Fruit fly (Drosophila melanogaster): ENCODE results near the gene CG12375.
A peak's percentile ranks its signal among the peaks of the same experiment; 100 is the strongest.

Gene CG12375

dm6 chr2L:8097461-8097860 is 29.2 kb downstream of the CG12375 start (continued):
- TF ChIP-seq CG11560 (tag; IDR thresholded peaks at IDR 0.05) (no peak), CG8290 (GFP tag; optimal IDR thresholded peaks at IDR 0.05) (no peak), CG8290 (tag; optimal IDR thresholded peaks at IDR 0.05) (peak in 1 of 2 experiments; percentile 85), CG2129 (GFP tag; IDR thresholded peaks at IDR 0.05; ENCODE audit: partially characterized antibody) (no peak), CG3163 (GFP tag; optimal IDR thresholded peaks at IDR 0.05) (no peak), gce (GFP tag; IDR thresholded peaks at IDR 0.05) (0 out of 3 replicates have a peak, but pooled peaks have one; percentile 20), Lpt (GFP tag; optimal IDR thresholded peaks at IDR 0.05) (no peak), twi (tag; optimal IDR thresholded peaks at IDR 0.05) (no peak), CG11085 (GFP tag; IDR thresholded peaks at IDR 0.05) (no peak), insv (GFP tag; optimal IDR thresholded peaks at IDR 0.05) (no peak), Nf-YB (GFP tag; optimal IDR thresholded peaks at IDR 0.05) (peak; percentile 26), br (optimal IDR thresholded peaks at IDR 0.05) (no peak), CG4404 (GFP tag; IDR thresholded peaks at IDR 0.05) (no peak), nmo (GFP tag; optimal IDR thresholded peaks at IDR 0.05) (peak; percentile 10), CG4820 (GFP tag; optimal IDR thresholded peaks at IDR 0.05) (no peak), pan (optimal IDR thresholded peaks at IDR 0.05) (no peak), pan (GFP tag; optimal IDR thresholded peaks at IDR 0.05 in 1 of 2, IDR thresholded peaks at IDR 0.05 in 1 of 2) (no peak), CG33557 (GFP tag; optimal IDR thresholded peaks at IDR 0.05) (peak; percentile 5), bab2 (GFP tag; optimal IDR thresholded peaks at IDR 0.05) (no peak), CG4730 (GFP tag; IDR thresholded peaks at IDR 0.05) (no peak), CG12769 (tag; optimal IDR thresholded peaks at IDR 0.05) (peak; percentile 72), sr (GFP tag; IDR thresholded peaks at IDR 0.05) (no peak), CG11093 (GFP tag; IDR thresholded peaks at IDR 0.05) (no peak), grau (tag; optimal IDR thresholded peaks at IDR 0.05) (peak; percentile 32), disco-r (GFP tag; optimal IDR thresholded peaks at IDR 0.05) (no peak), CG32772 (GFP tag; IDR thresholded peaks at IDR 0.05) (no peak), Scr (GFP tag; IDR thresholded peaks at IDR 0.05; ENCODE audit: partially characterized antibody) (no peak), CG11723 (GFP tag; optimal IDR thresholded peaks at IDR 0.05) (peak; percentile 52), lov (optimal IDR thresholded peaks at IDR 0.05) (no peak), lov (GFP tag; IDR thresholded peaks at IDR 0.05) (no peak), ewg (GFP tag; optimal IDR thresholded peaks at IDR 0.05) (peak; percentile 19), lola (GFP tag; optimal IDR thresholded peaks at IDR 0.05) (peak in 1 of 3 experiments; percentile 20), CG1603 (tag; optimal IDR thresholded peaks at IDR 0.05) (peak; percentile 57), E2f1 (GFP tag; IDR thresholded peaks at IDR 0.05) (peak; percentile 40; the same call in 1 of the 2 replicates), Hand (GFP tag; optimal IDR thresholded peaks at IDR 0.05) (no peak), CG8924 (tag; optimal IDR thresholded peaks at IDR 0.05) (peak; percentile 45), org-1 (GFP tag; optimal IDR thresholded peaks at IDR 0.05) (peak; percentile 3), Xbp1 (GFP tag; optimal IDR thresholded peaks at IDR 0.05) (no peak), CG42726 (GFP tag; IDR thresholded peaks at IDR 0.05; ENCODE audit: partially characterized antibody) (no peak), slp2 (GFP tag; optimal IDR thresholded peaks at IDR 0.05) (no peak), CG12219 (GFP tag; optimal IDR thresholded peaks at IDR 0.05) (peak; percentile 26), CG8478 (optimal IDR thresholded peaks at IDR 0.05) (no peak), CG12299 (tag; optimal IDR thresholded peaks at IDR 0.05) (peak; percentile 44), dpn (GFP tag; optimal IDR thresholded peaks at IDR 0.05) (no peak), CG18262 (tag; optimal IDR thresholded peaks at IDR 0.05) (peak; percentile 28), phol (tag; optimal IDR thresholded peaks at IDR 0.05) (no peak), Atf-2 (GFP tag; optimal IDR thresholded peaks at IDR 0.05) (no peak), ind (GFP tag; optimal IDR thresholded peaks at IDR 0.05) (no peak), da (GFP tag; optimal IDR thresholded peaks at IDR 0.05) (no peak), CG10979 (tag; optimal IDR thresholded peaks at IDR 0.05) (no peak), CG4617 (GFP tag; optimal IDR thresholded peaks at IDR 0.05; ENCODE audit: borderline replicate concordance) (no peak), ken (GFP tag; IDR thresholded peaks at IDR 0.05) (no peak), trh (GFP tag; optimal IDR thresholded peaks at IDR 0.05) (no peak)
